Worm (Caenorhabditis elegans): ENCODE results near the gene C16E9.2.

The C16E9.2 gene

DNA sequence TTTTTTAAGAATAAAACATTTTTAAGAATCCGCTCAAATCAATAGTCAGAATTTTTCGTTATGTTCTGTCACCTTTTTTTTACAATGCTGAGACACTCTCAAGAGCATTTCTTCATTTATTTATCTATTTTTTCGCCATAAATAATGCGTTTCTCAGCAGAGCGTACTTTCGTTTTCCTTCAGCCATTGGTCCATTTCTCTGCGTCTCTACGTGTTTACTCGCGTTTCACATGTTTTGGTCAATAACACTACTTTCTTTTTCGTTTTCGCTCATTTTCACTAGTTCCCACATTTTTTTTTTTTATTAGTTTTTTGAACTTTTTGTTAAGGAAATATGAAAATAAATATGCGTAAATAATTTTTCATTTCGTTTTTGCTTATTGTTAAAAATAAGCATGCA lies 1.1 kb upstream of the C16E9.2 start (continued):
- no peak for TF ChIP-seq Y116A8C.19 (tag; optimal IDR thresholded peaks at IDR 0.05; ENCODE audit: borderline replicate concordance)
- TF ChIP-seq nhr-77 (tag; optimal IDR thresholded peaks at IDR 0.05), result no peak
- TF ChIP-seq alr-1 (tag; optimal IDR thresholded peaks at IDR 0.05; ENCODE audit: borderline replicate concordance), result no peak
- TF ChIP-seq snu-23 (GFP tag; optimal IDR thresholded peaks at IDR 0.05), result peak; percentile 66
- TF ChIP-seq ceh-82 (tag; optimal IDR thresholded peaks at IDR 0.05), result peak in 1 of 3 experiments; percentile 11
- TF ChIP-seq nhr-19 (GFP tag; conservative IDR thresholded peaks at IDR 0.05), result 0 out of 2 replicates have a peak, but pooled peaks have one; percentile 3
- TF ChIP-seq nhr-20 (tag; optimal IDR thresholded peaks at IDR 0.05), result peak; percentile 63
- TF ChIP-seq unc-98 (GFP tag; IDR thresholded peaks at IDR 0.05), result no peak
- no peak for TF ChIP-seq hpl-2 (GFP tag; optimal IDR thresholded peaks at IDR 0.05)
- no peak for TF ChIP-seq C34B4.2 (tag; optimal IDR thresholded peaks at IDR 0.05)
- TF ChIP-seq mdl-1 (tag; optimal IDR thresholded peaks at IDR 0.05), result peak in 1 of 2 experiments; percentile 42
- TF ChIP-seq lin-15B (tag; optimal IDR thresholded peaks at IDR 0.05), result peak; percentile 45
- TF ChIP-seq zag-1 (tag; optimal IDR thresholded peaks at IDR 0.05), result no peak
- TF ChIP-seq lsy-2 (tag; optimal IDR thresholded peaks at IDR 0.05), result peak; percentile 40 to 69
- TF ChIP-seq ceh-88 (GFP tag; IDR thresholded peaks at IDR 0.05), result no peak
- TF ChIP-seq fkh-10 (GFP tag; optimal IDR thresholded peaks at IDR 0.05), result no peak
- TF ChIP-seq nhr-47 (tag; optimal IDR thresholded peaks at IDR 0.05), result peak; percentile 4

DNA sequence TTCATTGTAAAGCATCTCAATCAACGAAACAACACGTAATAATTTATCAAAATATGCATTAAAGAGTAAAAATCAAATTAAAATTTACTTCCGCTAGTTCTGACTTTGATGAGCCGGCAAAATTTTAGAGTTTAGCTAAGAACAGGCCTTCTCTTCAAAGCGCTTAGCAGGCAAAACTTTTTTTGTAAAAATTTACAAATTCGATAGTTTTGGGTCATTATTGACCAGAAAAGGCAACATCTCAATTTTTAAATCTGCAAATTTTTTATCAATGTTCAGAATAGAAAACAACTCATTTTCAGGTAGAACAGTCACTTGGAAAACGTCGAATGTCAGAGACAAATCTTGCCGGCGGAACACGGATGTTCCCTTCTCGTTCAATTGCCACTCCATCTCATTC lies 2.2 kb downstream of the C16E9.2 start:
- TF ChIP-seq vab-15 (tag; optimal IDR thresholded peaks at IDR 0.05), result no peak
- no peak for TF ChIP-seq ama-1 (optimal IDR thresholded peaks at IDR 0.05)
- TF ChIP-seq ces-1 (GFP tag; optimal IDR thresholded peaks at IDR 0.05), result no peak
- no peak for TF ChIP-seq tlp-1 (tag; optimal IDR thresholded peaks at IDR 0.05)
- TF ChIP-seq nhr-28 (tag; optimal IDR thresholded peaks at IDR 0.05), result no peak
- TF ChIP-seq nhr-84 (tag; optimal IDR thresholded peaks at IDR 0.05), result no peak
- TF ChIP-seq dsc-1 (tag; optimal IDR thresholded peaks at IDR 0.05), result no peak
- TF ChIP-seq blmp-1 (tag; optimal IDR thresholded peaks at IDR 0.05), result no peak
- TF ChIP-seq fkh-8 (tag; optimal IDR thresholded peaks at IDR 0.05), result no peak
- no peak for TF ChIP-seq lir-3 (tag; optimal IDR thresholded peaks at IDR 0.05; ENCODE audit: poor library complexity)
- no peak for TF ChIP-seq rnt-1 (tag; optimal IDR thresholded peaks at IDR 0.05)
- TF ChIP-seq grh-1 (GFP tag; IDR thresholded peaks at IDR 0.05), result no peak
- TF ChIP-seq hpl-2 (GFP tag; optimal IDR thresholded peaks at IDR 0.05), result no peak
- no peak for TF ChIP-seq egl-27 (tag; optimal IDR thresholded peaks at IDR 0.05)
- TF ChIP-seq elt-2 (tag; optimal IDR thresholded peaks at IDR 0.05), result no peak

DNA sequence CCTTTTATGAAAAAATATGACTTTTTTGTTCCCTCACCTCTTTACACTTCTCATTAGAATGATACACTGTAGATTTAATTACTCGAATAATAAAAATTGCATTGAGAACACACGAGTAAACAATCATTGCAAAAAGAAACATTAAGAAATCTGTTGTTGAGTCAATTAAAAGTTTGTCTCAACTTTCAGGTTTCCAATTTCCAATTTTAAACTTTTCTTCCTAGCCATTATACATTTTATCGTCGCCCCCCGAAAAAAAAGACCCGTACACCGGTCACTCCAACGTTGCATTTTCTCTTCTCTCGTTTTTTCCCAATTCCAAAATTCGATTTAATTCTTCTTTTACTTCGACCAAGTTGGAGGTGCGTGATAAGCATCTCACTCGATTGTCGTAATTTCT lies 4.4 kb downstream of the C16E9.2 start, which contains the start of gene C16E9.1:
Gene C16E9.1, plus strand, starts transcription at position 301 of the 400 bp plus-strand sequence.
- TF ChIP-seq blmp-1 (tag; optimal IDR thresholded peaks at IDR 0.05) (peak; percentile 66), lin-14 (GFP tag; optimal IDR thresholded peaks at IDR 0.05) (peak; percentile 0), ceh-88 (GFP tag; IDR thresholded peaks at IDR 0.05) (no peak), elt-3 (tag; optimal IDR thresholded peaks at IDR 0.05) (peak in 1 of 6 experiments; percentile 33)

DNA sequence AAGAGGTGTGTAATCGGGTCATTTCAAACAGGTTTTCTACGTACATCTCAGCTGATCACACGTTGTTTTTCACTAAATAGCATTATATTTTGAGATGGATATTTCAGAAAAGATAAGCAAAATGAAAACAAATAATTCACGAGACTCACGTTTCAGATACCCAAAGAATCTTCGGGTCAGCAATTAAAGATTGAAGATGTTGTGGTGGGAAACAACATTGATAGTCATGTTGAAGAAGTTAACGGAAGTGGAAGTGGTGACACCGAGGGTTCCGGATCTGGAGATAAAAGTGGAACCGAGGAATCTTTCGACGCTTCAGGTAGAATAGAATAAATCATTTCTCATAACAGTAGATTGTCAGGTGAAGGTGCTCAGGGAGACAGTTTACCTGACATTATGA lies 5.2 kb downstream of the C16E9.2 start:
- no peak for TF ChIP-seq nhr-71 (tag; optimal IDR thresholded peaks at IDR 0.05)
- no peak for TF ChIP-seq nhr-19 (GFP tag; conservative IDR thresholded peaks at IDR 0.05)
- TF ChIP-seq C04F5.9 (tag; optimal IDR thresholded peaks at IDR 0.05), result no peak
- no peak for TF ChIP-seq dsc-1 (tag; optimal IDR thresholded peaks at IDR 0.05)
- TF ChIP-seq jun-1 (tag; optimal IDR thresholded peaks at IDR 0.05), result no peak
- no peak for TF ChIP-seq aly-2 (tag; optimal IDR thresholded peaks at IDR 0.05)
- no peak for TF ChIP-seq lin-15B (tag; optimal IDR thresholded peaks at IDR 0.05)
- no peak for TF ChIP-seq zag-1 (tag; optimal IDR thresholded peaks at IDR 0.05)
- TF ChIP-seq fkh-4 (tag; optimal IDR thresholded peaks at IDR 0.05; ENCODE audit: borderline replicate concordance), result no peak
- no peak for TF ChIP-seq unc-30 (tag; optimal IDR thresholded peaks at IDR 0.05)
- peak in 1 of 6 experiments; percentile 14 for TF ChIP-seq elt-3 (tag; optimal IDR thresholded peaks at IDR 0.05)
- no peak for TF ChIP-seq lin-39 (tag; optimal IDR thresholded peaks at IDR 0.05)
- peak; percentile 24 for TF ChIP-seq blmp-1 (tag; optimal IDR thresholded peaks at IDR 0.05)
- no peak for TF ChIP-seq sptf-1 (tag; optimal IDR thresholded peaks at IDR 0.05)
- no peak for TF ChIP-seq sox-4 (tag; optimal IDR thresholded peaks at IDR 0.05)
